Worm (Caenorhabditis elegans): ENCODE measurements around the gene str-173.

ce11 chrIV:4880634-4881033 is 19.1 kb downstream of the str-173 start:
- TF ChIP-seq unc-120 (tag; optimal IDR thresholded peaks at IDR 0.05; ENCODE audit: poor library complexity, severe bottlenecking) (no peak), unc-39 (tag; optimal IDR thresholded peaks at IDR 0.05) (no peak), nhr-76 (tag; optimal IDR thresholded peaks at IDR 0.05) (no peak), lsy-2 (tag; optimal IDR thresholded peaks at IDR 0.05) (no peak)
